Fruit fly (Drosophila melanogaster): ENCODE measurements around the gene Mitofilin.
A peak's percentile ranks its signal among the peaks of the same experiment; 100 is the strongest.

Gene Mitofilin

dm6 chr3R:22031738-22032137 lies 8.6 kb upstream of the Mitofilin start, which contains the start of gene CG13409:
Gene CG13409, minus strand, starts transcription at chr3R:22031900.
- TF ChIP-seq MBD-R2 (GFP tag; IDR thresholded peaks at IDR 0.05) = peak; percentile 21; the same call in 1 of the 2 replicates
- TF ChIP-seq MESR4 (GFP tag; optimal IDR thresholded peaks at IDR 0.05) = peak; percentile 10
- TF ChIP-seq ewg (GFP tag; optimal IDR thresholded peaks at IDR 0.05) = peak; percentile 78
- TF ChIP-seq CG12769 (tag; optimal IDR thresholded peaks at IDR 0.05) = no peak
- TF ChIP-seq onecut (GFP tag; IDR thresholded peaks at IDR 0.05) = peak; percentile 97

- TF ChIP-seq ewg (GFP tag; optimal IDR thresholded peaks at IDR 0.05) = no peak
- 0 out of 3 replicates have a peak, but pooled peaks have one; percentile 7 for TF ChIP-seq CG34224 (GFP tag; IDR thresholded peaks at IDR 0.05; ENCODE audit: partially characterized antibody)
- no peak for TF ChIP-seq CG8944 (GFP tag; optimal IDR thresholded peaks at IDR 0.05)
- no peak for TF ChIP-seq CG12071 (GFP tag; optimal IDR thresholded peaks at IDR 0.05)
- no peak for TF ChIP-seq CG6689 (GFP tag; IDR thresholded peaks at IDR 0.05)
- TF ChIP-seq dmrt99B (tag; optimal IDR thresholded peaks at IDR 0.05) = no peak
- peak; percentile 26 for TF ChIP-seq YL-1 (GFP tag; optimal IDR thresholded peaks at IDR 0.05)
- TF ChIP-seq chm (GFP tag; IDR thresholded peaks at IDR 0.05) = no peak
- 0 out of 3 replicates have a peak, but pooled peaks have one; percentile 37 for TF ChIP-seq mld (GFP tag; IDR thresholded peaks at IDR 0.05; ENCODE audit: partially characterized antibody)
- no peak for TF ChIP-seq Drgx (GFP tag; IDR thresholded peaks at IDR 0.05)
- no peak for TF ChIP-seq Hr51 (GFP tag; optimal IDR thresholded peaks at IDR 0.05)
- TF ChIP-seq insv (GFP tag; optimal IDR thresholded peaks at IDR 0.05) = no peak
- no peak for TF ChIP-seq CG15269 (tag; optimal IDR thresholded peaks at IDR 0.05)
- no peak for TF ChIP-seq Dbx (GFP tag; IDR thresholded peaks at IDR 0.05)
- TF ChIP-seq psq (GFP tag; optimal IDR thresholded peaks at IDR 0.05) = no peak
- no peak for TF ChIP-seq CG3726 (GFP tag; IDR thresholded peaks at IDR 0.05)
- 0 out of 2 replicates have a peak, but pooled peaks have one; percentile 2 for TF ChIP-seq CG13287 (GFP tag; IDR thresholded peaks at IDR 0.05; ENCODE audit: partially characterized antibody)
- no peak for TF ChIP-seq CG14965 (GFP tag; optimal IDR thresholded peaks at IDR 0.05; ENCODE audit: borderline replicate concordance)
- peak; percentile 3 for TF ChIP-seq CG14710 (tag; optimal IDR thresholded peaks at IDR 0.05)
- TF ChIP-seq MESR4 (GFP tag; optimal IDR thresholded peaks at IDR 0.05) = peak; percentile 73
- no peak for TF ChIP-seq CG4404 (GFP tag; IDR thresholded peaks at IDR 0.05)
- TF ChIP-seq Abd-B (GFP tag; optimal IDR thresholded peaks at IDR 0.05) = no peak
- TF ChIP-seq CG30431 (GFP tag; optimal IDR thresholded peaks at IDR 0.05) = no peak
- TF ChIP-seq CG3847 (GFP tag; IDR thresholded peaks at IDR 0.05) = no peak
- TF ChIP-seq pnt (GFP tag; optimal IDR thresholded peaks at IDR 0.05) = no peak
- TF ChIP-seq usp (GFP tag; optimal IDR thresholded peaks at IDR 0.05) = no peak
- TF ChIP-seq luna (GFP tag; optimal IDR thresholded peaks at IDR 0.05) = no peak
- peak in 1 of 2 experiments; percentile 97 for TF ChIP-seq Pdp1 (GFP tag; optimal IDR thresholded peaks at IDR 0.05)
- no peak for TF ChIP-seq CG6683 (GFP tag; optimal IDR thresholded peaks at IDR 0.05)
- no peak for TF ChIP-seq dysf (GFP tag; IDR thresholded peaks at IDR 0.05)
- no peak for TF ChIP-seq CG8290 (GFP tag; optimal IDR thresholded peaks at IDR 0.05)
- TF ChIP-seq CG8290 (tag; optimal IDR thresholded peaks at IDR 0.05) = no peak
- no peak for TF ChIP-seq B-H1 (GFP tag; IDR thresholded peaks at IDR 0.05)
- TF ChIP-seq gce (GFP tag; IDR thresholded peaks at IDR 0.05) = no peak
- no peak for TF ChIP-seq gt (GFP tag; IDR thresholded peaks at IDR 0.05)
- TF ChIP-seq fru (optimal IDR thresholded peaks at IDR 0.05) = no peak
- no peak for TF ChIP-seq CG10209 (GFP tag; optimal IDR thresholded peaks at IDR 0.05)
- TF ChIP-seq CG12744 (GFP tag; optimal IDR thresholded peaks at IDR 0.05) = no peak
- no peak for TF ChIP-seq CHES-1-like (GFP tag; optimal IDR thresholded peaks at IDR 0.05)
- no peak for TF ChIP-seq HLHmδ (GFP tag; optimal IDR thresholded peaks at IDR 0.05)
- TF ChIP-seq ftz-f1 (GFP tag; optimal IDR thresholded peaks at IDR 0.05) = no peak
- TF ChIP-seq fd96Cb (tag; optimal IDR thresholded peaks at IDR 0.05) = no peak
These were observed 4.6 kb upstream of the Mitofilin start for dm6 chr3R:22027743-22028099.

Data from whole organism, embryonic.